Worm (Caenorhabditis elegans) whole organism, L4 larva: Measurements from ENCODE around the gene T26H5.8.

Experiments
- D1046.2 ChIP-seq: fragments of 200-800 bp; sonication (Bioruptor generic); IDR thresholded peaks from 2 replicates; pipeline ENCODE4 v1.3.6; 2022; ENCODE audit warnings: missing genetic modification characterization, missing compliant biosample characterization
- F49E8.2 ChIP-seq: sonication (generic microtip); optimal IDR thresholded peaks from 2 replicates; lab custom pipeline; 2016; ENCODE audit warnings: missing compliant biosample characterization, mild to moderate bottlenecking, missing genetic modification characterization, borderline replicate concordance
- ceh-20 ChIP-seq: fragments of 200-800 bp; sonication (Bioruptor generic); IDR thresholded peaks from 2 replicates; pipeline ENCODE4 v1.3.6; 2022; ENCODE audit warnings: missing genetic modification reagents, missing genetic modification characterization, missing compliant biosample characterization
- lim-7 ChIP-seq: fragments of 200-800 bp; sonication (Bioruptor generic); IDR thresholded peaks from 2 replicates; pipeline ENCODE4 v1.3.6; 2022; ENCODE audit warnings: missing genetic modification characterization, missing compliant biosample characterization
- lin-13 ChIP-seq: fragments of 150-350 bp; optimal IDR thresholded peaks from 2 replicates; lab custom pipeline; 2014; ENCODE audit warnings: missing biosample characterization, missing genetic modification reagents, missing genetic modification characterization
- mdl-1 ChIP-seq, 2 experiments: fragments of 150-350 bp in 1 of 2; sonication (generic microtip) in 1 of 2; optimal IDR thresholded peaks; 2 replicates each; lab custom pipeline; 2014 to 2017; ENCODE audit warnings: missing biosample characterization in 2 of 2, missing genetic modification characterization in 2 of 2
- mdt-29 ChIP-seq: fragments of 200-800 bp; sonication (Bioruptor generic); IDR thresholded peaks from 2 replicates; pipeline ENCODE4 v1.3.6; 2022; ENCODE audit warnings: missing genetic modification reagents, missing genetic modification characterization, missing compliant biosample characterization
- mep-1 ChIP-seq: fragments of 150-350 bp; sonication (generic microtip); optimal IDR thresholded peaks from 3 replicates; lab custom pipeline; 2014; ENCODE audit warnings: missing biosample characterization, missing genetic modification characterization
- nhr-11 ChIP-seq: fragments of 150-350 bp; optimal IDR thresholded peaks from 2 replicates; lab custom pipeline; 2014; ENCODE audit warnings: missing biosample characterization, missing genetic modification characterization
- unc-39 ChIP-seq: sonication (generic microtip); optimal IDR thresholded peaks from 2 replicates; lab custom pipeline; 2017; ENCODE audit warnings: missing biosample characterization, missing genetic modification characterization

ce11 chrV:15401856-15402314 is 30.6 kb downstream of the T26H5.8 start, which contains the start of gene fbxa-135:
- TF ChIP-seq mdt-29 = no peak
- TF ChIP-seq nhr-11 (tag; lab: Kevin White, UChicago) = no peak
- no peak for TF ChIP-seq mdl-1 (tag; optimal IDR thresholded peaks at IDR 0.05; lab: Kevin White, UChicago)
- TF ChIP-seq mep-1 = no peak
- TF ChIP-seq F49E8.2 (tag; lab: Kevin White, UChicago) = no peak
- TF ChIP-seq lin-13 (GFP tag; lab: Kevin White, UChicago) = no peak
- no peak for TF ChIP-seq D1046.2
- no peak for TF ChIP-seq ceh-20 (GFP tag; lab: Robert Waterston, UW)
- TF ChIP-seq unc-39 (tag; lab: Kevin White, UChicago) = no peak
- TF ChIP-seq lim-7 (GFP tag; lab: Robert Waterston, UW) = no peak
